Fruit fly (Drosophila melanogaster): ENCODE data around the gene Tl.

Tl gene

dm6 chr3R:26804816-26805215 lies 6.0 kb downstream of the Tl start:
- TF ChIP-seq slbo (GFP tag; IDR thresholded peaks at IDR 0.05), result no peak
- no peak for TF ChIP-seq HmgZ (tag; optimal IDR thresholded peaks at IDR 0.05)
- peak; percentile 36 for TF ChIP-seq CG2678 (tag; optimal IDR thresholded peaks at IDR 0.05)
- TF ChIP-seq Hr51 (GFP tag; optimal IDR thresholded peaks at IDR 0.05), result peak in 1 of 2 experiments; percentile 2
- peak; percentile 33 for TF ChIP-seq phol (tag; optimal IDR thresholded peaks at IDR 0.05)
- TF ChIP-seq dimm (GFP tag; IDR thresholded peaks at IDR 0.05), result no peak
- peak; percentile 4 for TF ChIP-seq Sox100B (GFP tag; optimal IDR thresholded peaks at IDR 0.05)
- TF ChIP-seq ara (GFP tag; IDR thresholded peaks at IDR 0.05), result no peak
- TF ChIP-seq CG11695 (GFP tag; IDR thresholded peaks at IDR 0.05), result peak; percentile 42; the same call in 2 of the 3 replicates
- peak; percentile 4 for TF ChIP-seq CG13424 (tag; optimal IDR thresholded peaks at IDR 0.05)
- peak; percentile 10 for TF ChIP-seq Asciz (GFP tag; optimal IDR thresholded peaks at IDR 0.05)
- TF ChIP-seq Blimp-1 (GFP tag; optimal IDR thresholded peaks at IDR 0.05), result peak; percentile 23
- TF ChIP-seq kni (GFP tag; optimal IDR thresholded peaks at IDR 0.05), result no peak
- TF ChIP-seq CG1603 (tag; optimal IDR thresholded peaks at IDR 0.05), result peak; percentile 24
- TF ChIP-seq gem (tag; optimal IDR thresholded peaks at IDR 0.05), result peak; percentile 30
- TF ChIP-seq dpn (GFP tag; optimal IDR thresholded peaks at IDR 0.05), result no peak
- TF ChIP-seq CG18262 (tag; optimal IDR thresholded peaks at IDR 0.05), result peak; percentile 2
- peak; percentile 12 for TF ChIP-seq grau (tag; optimal IDR thresholded peaks at IDR 0.05)
- TF ChIP-seq gsb-n (tag; optimal IDR thresholded peaks at IDR 0.05), result peak; percentile 42
- no peak for TF ChIP-seq CG3281 (GFP tag; optimal IDR thresholded peaks at IDR 0.05)
- TF ChIP-seq Camta (GFP tag; optimal IDR thresholded peaks at IDR 0.05), result no peak
- TF ChIP-seq PHDP (tag; optimal IDR thresholded peaks at IDR 0.05), result peak; percentile 11
- peak; percentile 7 for TF ChIP-seq CG8388 (GFP tag; optimal IDR thresholded peaks at IDR 0.05)
- TF ChIP-seq lola (GFP tag; optimal IDR thresholded peaks at IDR 0.05), result peak in 1 of 3 experiments; percentile 31
- peak; percentile 12; the same call in 1 of the 3 replicates for TF ChIP-seq dysf (GFP tag; IDR thresholded peaks at IDR 0.05)
- peak; percentile 30 for TF ChIP-seq Oli (tag; optimal IDR thresholded peaks at IDR 0.05)
- no peak for TF ChIP-seq Rfx (GFP tag; IDR thresholded peaks at IDR 0.05)
- peak; percentile 6 for TF ChIP-seq CG7839 (tag; optimal IDR thresholded peaks at IDR 0.05)
- TF ChIP-seq Sox102F (GFP tag; optimal IDR thresholded peaks at IDR 0.05), result peak; percentile 31
- peak; percentile 45 for TF ChIP-seq CG11504 (tag; optimal IDR thresholded peaks at IDR 0.05)
- peak; percentile 0 for TF ChIP-seq CG12391 (tag; optimal IDR thresholded peaks at IDR 0.05)
- no peak for TF ChIP-seq Taf1 (GFP tag; IDR thresholded peaks at IDR 0.05)
- TF ChIP-seq seq (GFP tag; IDR thresholded peaks at IDR 0.05), result 0 out of 2 replicates have a peak, but pooled peaks have one; percentile 7
- TF ChIP-seq Med (GFP tag), result peak; percentile 74
- TF ChIP-seq row (GFP tag; IDR thresholded peaks at IDR 0.05), result 0 out of 3 replicates have a peak, but pooled peaks have one; percentile 20
- peak in 1 of 2 experiments; percentile 11 for TF ChIP-seq eve (GFP tag; optimal IDR thresholded peaks at IDR 0.05)
- TF ChIP-seq CG10979 (tag; optimal IDR thresholded peaks at IDR 0.05), result peak; percentile 44
- TF ChIP-seq sima (GFP tag; optimal IDR thresholded peaks at IDR 0.05), result no peak
- TF ChIP-seq Dek (tag; optimal IDR thresholded peaks at IDR 0.05), result no peak
- TF ChIP-seq bsh (GFP tag; optimal IDR thresholded peaks at IDR 0.05), result peak in 1 of 2 experiments; percentile 33
- TF ChIP-seq dmrt99B (tag; optimal IDR thresholded peaks at IDR 0.05), result peak; percentile 26
- peak; percentile 12 for TF ChIP-seq CoRest (tag; optimal IDR thresholded peaks at IDR 0.05)
- no peak for TF ChIP-seq sim (GFP tag; IDR thresholded peaks at IDR 0.05)
- TF ChIP-seq vnd (GFP tag; IDR thresholded peaks at IDR 0.05; ENCODE audit: partially characterized antibody), result no peak
- TF ChIP-seq CG17361 (GFP tag; IDR thresholded peaks at IDR 0.05), result 0 out of 3 replicates have a peak, but pooled peaks have one; percentile 16
- no peak for TF ChIP-seq fd96Cb (tag; optimal IDR thresholded peaks at IDR 0.05)
